Fruit fly (Drosophila melanogaster) whole organism: ENCODE measurements around the gene CG7320.

Source experiments
- psq ChIP-seq: fragments of >200 bp; optimal IDR thresholded peaks from 2 replicates; lab custom pipeline; 2017
- usp ChIP-seq: fragments of >200 bp; optimal IDR thresholded peaks from 2 replicates; lab custom pipeline; 2017; ENCODE audit warnings: missing biosample characterization, missing genetic modification characterization, mixed read lengths

- TF ChIP-seq psq (lab: Kevin White, UChicago) (no peak), usp (GFP tag; lab: Kevin White, UChicago) (no peak)
These were observed 21.0 kb downstream of the CG7320 start for dm6 chr3L:18222284-18222683.
